Worm (Caenorhabditis elegans) whole organism, mixed stage, embryonic: Measurements from ENCODE around the gene scl-12.

Experiments
- nhr-12 ChIP-seq: fragments of 150-350 bp; optimal IDR thresholded peaks from 2 replicates; lab custom pipeline; 2014; ENCODE audit warnings: missing biosample characterization, missing genetic modification characterization
- nhr-28 ChIP-seq: fragments of 150-350 bp; optimal IDR thresholded peaks from 2 replicates; lab custom pipeline; 2014; ENCODE audit warnings: missing biosample characterization, missing genetic modification characterization

ce11 chrV:3854847-3855246, 42.5 kb downstream of the scl-12 start, which contains the start of gene nhr-186:
- no peak for TF ChIP-seq nhr-12 (tag; lab: Kevin White, UChicago)
- no peak for TF ChIP-seq nhr-28 (tag; lab: Kevin White, UChicago)
